Worm (Caenorhabditis elegans): ENCODE results near the gene rpn-6.1.

- no peak for TF ChIP-seq aly-2 (tag; optimal IDR thresholded peaks at IDR 0.05)
- TF ChIP-seq R02D3.7 (tag; optimal IDR thresholded peaks at IDR 0.05), result no peak
- TF ChIP-seq mdl-1 (tag; optimal IDR thresholded peaks at IDR 0.05), result peak in 1 of 2 experiments; percentile 56
- TF ChIP-seq fkh-10 (GFP tag; optimal IDR thresholded peaks at IDR 0.05), result no peak
- no peak for TF ChIP-seq pha-4 (GFP tag; IDR thresholded peaks at IDR 0.05)
- TF ChIP-seq pha-4 (tag; optimal IDR thresholded peaks at IDR 0.05), result no peak
- peak in 1 of 2 experiments; percentile 100 for TF ChIP-seq unc-62 (GFP tag; optimal IDR thresholded peaks at IDR 0.05 in 1 of 2)
- TF ChIP-seq unc-62 (tag; optimal IDR thresholded peaks at IDR 0.05), result no peak
Measured at ce11 chrIII:6978875-6979274, 17.1 kb upstream of the rpn-6.1 start.

Data from whole organism, L4 larva.